Fruit fly (Drosophila melanogaster): ENCODE measurements around the gene CG4459.
A peak's percentile ranks its signal among the peaks of the same experiment; 100 is the strongest.

- TF ChIP-seq dl (GFP tag; optimal IDR thresholded peaks at IDR 0.05; ENCODE audit: insufficient read depth in 1 of 2, partially characterized antibody in 2 of 2) (peak in 1 of 2 experiments; percentile 50), fru (GFP tag; optimal IDR thresholded peaks at IDR 0.05) (peak; percentile 56), psq (GFP tag; optimal IDR thresholded peaks at IDR 0.05) (no peak), lola (GFP tag; optimal IDR thresholded peaks at IDR 0.05) (no peak), Hr83 (GFP tag; optimal IDR thresholded peaks at IDR 0.05; ENCODE audit: poor library complexity, severe bottlenecking) (no peak), Sp1 (GFP tag; optimal IDR thresholded peaks at IDR 0.05) (no peak), sage (GFP tag; optimal IDR thresholded peaks at IDR 0.05) (no peak), Jra (GFP tag; optimal IDR thresholded peaks at IDR 0.05) (no peak)
Measured at dm6 chr3R:19890340-19890998, 38.0 kb downstream of the CG4459 start, which contains the start of gene CG4733.
